Fruit fly (Drosophila melanogaster) whole organism, prepupa: ENCODE results near the gene m.

Experiments
- Blimp-1 ChIP-seq: fragments of 200-800 bp; sonication (Bioruptor generic); optimal IDR thresholded peaks from 3 replicates; lab custom pipeline; 2017; ENCODE audit warnings: missing biosample characterization, missing genetic modification characterization, mild to moderate bottlenecking, moderate library complexity, missing genetic modification reagents
- CG10669 ChIP-seq: fragments of 200-800 bp; sonication (Bioruptor generic); optimal IDR thresholded peaks from 3 replicates; lab custom pipeline; 2018; ENCODE audit warnings: missing biosample characterization, mild to moderate bottlenecking, missing genetic modification characterization, moderate library complexity
- CG11762 ChIP-seq: fragments of 200-800 bp; sonication (Bioruptor generic); optimal IDR thresholded peaks from 3 replicates; lab custom pipeline; 2016; ENCODE audit warnings: missing biosample characterization, missing genetic modification characterization; ENCODE audit not compliant: insufficient read depth
- CG15336 ChIP-seq: fragments of 200-800 bp; sonication (Bioruptor generic); IDR thresholded peaks from 2 replicates; pipeline ENCODE4 v1.3.6; 2022; ENCODE audit warnings: missing biosample characterization, missing genetic modification characterization
- CG1621 ChIP-seq: fragments of 200-800 bp; sonication (Bioruptor generic); optimal IDR thresholded peaks from 3 replicates; lab custom pipeline; 2018; ENCODE audit warnings: missing biosample characterization, mild to moderate bottlenecking, missing genetic modification characterization
- CG3032 ChIP-seq: fragments of 200-800 bp; optimal IDR thresholded peaks from 2 replicates; lab custom pipeline; 2019; ENCODE audit warnings: missing biosample characterization, mild to moderate bottlenecking, missing genetic modification characterization, moderate library complexity
- CG31627 ChIP-seq: fragments of 200-800 bp; sonication (Bioruptor generic); optimal IDR thresholded peaks from 3 replicates; lab custom pipeline; 2016; ENCODE audit warnings: missing biosample characterization, missing genetic modification characterization
- CG32006 ChIP-seq: fragments of 200-800 bp; sonication (Bioruptor generic); optimal IDR thresholded peaks from 3 replicates; lab custom pipeline; 2017; ENCODE audit warnings: missing biosample characterization, mild to moderate bottlenecking, missing genetic modification characterization
- CG34406 ChIP-seq: fragments of 200-800 bp; sonication (Bioruptor generic); optimal IDR thresholded peaks from 3 replicates; lab custom pipeline; 2016; ENCODE audit warnings: missing biosample characterization, missing genetic modification characterization
- CG3919 ChIP-seq: fragments of 200-800 bp; sonication (Bioruptor generic); optimal IDR thresholded peaks from 3 replicates; lab custom pipeline; 2016; ENCODE audit warnings: missing biosample characterization, missing genetic modification characterization
- CG4318 ChIP-seq: fragments of 200-800 bp; sonication (Bioruptor generic); optimal IDR thresholded peaks from 3 replicates; lab custom pipeline; 2017; ENCODE audit warnings: missing biosample characterization, mild to moderate bottlenecking, missing genetic modification characterization
- CG6163 ChIP-seq: fragments of 200-800 bp; sonication (Bioruptor generic); IDR thresholded peaks from 3 replicates; pipeline ENCODE4 v1.3.6; 2022; ENCODE audit warnings: missing biosample characterization, missing genetic modification characterization
- CG6276 ChIP-seq: fragments of 200-800 bp; sonication (Bioruptor generic); optimal IDR thresholded peaks from 2 replicates; lab custom pipeline; 2017; ENCODE audit warnings: missing biosample characterization, mild to moderate bottlenecking, missing genetic modification characterization
- CG6808 ChIP-seq: fragments of 200-800 bp; sonication (Bioruptor generic); optimal IDR thresholded peaks from 3 replicates; lab custom pipeline; 2017; ENCODE audit warnings: missing biosample characterization, missing genetic modification characterization, mild to moderate bottlenecking, moderate library complexity, missing genetic modification reagents
- CG6854 ChIP-seq: fragments of 200-800 bp; sonication (Bioruptor generic); optimal IDR thresholded peaks from 2 replicates; lab custom pipeline; 2017; ENCODE audit warnings: missing biosample characterization, mild to moderate bottlenecking, missing genetic modification characterization
- CG7368 ChIP-seq: fragments of 200-800 bp; sonication (Bioruptor generic); optimal IDR thresholded peaks from 3 replicates; lab custom pipeline; 2016; ENCODE audit warnings: missing biosample characterization, missing genetic modification characterization
- CG8632 ChIP-seq: fragments of 200-800 bp; sonication (Bioruptor generic); optimal IDR thresholded peaks from 3 replicates; lab custom pipeline; 2016; ENCODE audit warnings: missing biosample characterization, missing genetic modification characterization
- CG9139 ChIP-seq: fragments of 200-800 bp; sonication (Bioruptor generic); optimal IDR thresholded peaks from 3 replicates; lab custom pipeline; 2017; ENCODE audit warnings: missing biosample characterization, mild to moderate bottlenecking, missing genetic modification characterization
- Eip93F ChIP-seq: fragments of 200-800 bp; sonication (Bioruptor generic); optimal IDR thresholded peaks from 2 replicates; lab custom pipeline; 2016; ENCODE audit warnings: missing biosample characterization, mild to moderate bottlenecking, missing genetic modification characterization
- Ets96B ChIP-seq: fragments of 200-800 bp; optimal IDR thresholded peaks from 2 replicates; lab custom pipeline; 2019; ENCODE audit warnings: missing biosample characterization, mild to moderate bottlenecking, missing genetic modification characterization, moderate library complexity
- Gug ChIP-seq: fragments of 200-800 bp; sonication (Bioruptor generic); IDR thresholded peaks from 2 replicates; pipeline ENCODE4 v1.3.6; 2022; ENCODE audit warnings: missing biosample characterization, missing genetic modification characterization
- Hr38 ChIP-seq: sonication (Bioruptor generic); optimal IDR thresholded peaks from 2 replicates; lab custom pipeline; 2016; ENCODE audit warnings: missing biosample characterization, missing genetic modification characterization
- Hr39 ChIP-seq: fragments of 200-800 bp; sonication (Bioruptor generic); optimal IDR thresholded peaks from 2 replicates; lab custom pipeline; 2016; ENCODE audit warnings: missing biosample characterization, missing genetic modification characterization
- Lpt ChIP-seq: fragments of 200-800 bp; sonication (Bioruptor generic); optimal IDR thresholded peaks from 3 replicates; lab custom pipeline; 2016; ENCODE audit warnings: missing biosample characterization, missing genetic modification characterization
- Met ChIP-seq: fragments of 200-800 bp; sonication (Bioruptor generic); optimal IDR thresholded peaks from 3 replicates; lab custom pipeline; 2016; ENCODE audit warnings: missing biosample characterization, missing genetic modification characterization
- Smox ChIP-seq: fragments of 200-800 bp; sonication (Bioruptor generic); optimal IDR thresholded peaks from 3 replicates; lab custom pipeline; 2016; ENCODE audit warnings: missing biosample characterization, missing genetic modification characterization
- Sox102F ChIP-seq: fragments of 200-800 bp; sonication (Bioruptor generic); optimal IDR thresholded peaks from 2 replicates; lab custom pipeline; 2016; ENCODE audit warnings: missing biosample characterization, mild to moderate bottlenecking, missing genetic modification characterization
- Sox14 ChIP-seq: fragments of 200-800 bp; sonication (Bioruptor generic); optimal IDR thresholded peaks from 3 replicates; lab custom pipeline; 2016; ENCODE audit warnings: missing biosample characterization, missing genetic modification characterization
- achi ChIP-seq: fragments of 200-800 bp; sonication (Bioruptor generic); optimal IDR thresholded peaks from 3 replicates; lab custom pipeline; 2016; ENCODE audit warnings: missing biosample characterization, missing genetic modification characterization
- acj6 ChIP-seq: fragments of 200-800 bp; sonication (Bioruptor generic); optimal IDR thresholded peaks from 3 replicates; lab custom pipeline; 2016; ENCODE audit warnings: missing biosample characterization, missing genetic modification characterization
- eg ChIP-seq: fragments of 200-800 bp; sonication (Bioruptor generic); IDR thresholded peaks from 3 replicates; pipeline ENCODE4 v1.3.6; 2022; ENCODE audit warnings: missing biosample characterization, missing genetic modification characterization
- fd59A ChIP-seq: fragments of 200-800 bp; sonication (Bioruptor generic); optimal IDR thresholded peaks from 2 replicates; lab custom pipeline; 2017; ENCODE audit warnings: missing biosample characterization, mild to moderate bottlenecking, missing genetic modification characterization, missing genetic modification reagents
- fd85E ChIP-seq: fragments of 200-800 bp; sonication (Bioruptor generic); optimal IDR thresholded peaks from 3 replicates; lab custom pipeline; 2016; ENCODE audit warnings: missing biosample characterization, missing genetic modification characterization
- fkh ChIP-seq: fragments of 200-800 bp; sonication (Bioruptor generic); optimal IDR thresholded peaks from 3 replicates; lab custom pipeline; 2017; ENCODE audit warnings: missing biosample characterization, mild to moderate bottlenecking, missing genetic modification characterization, moderate library complexity
- lz ChIP-seq: fragments of 200-800 bp; sonication (Bioruptor generic); optimal IDR thresholded peaks from 3 replicates; lab custom pipeline; 2016; ENCODE audit warnings: missing biosample characterization, missing genetic modification characterization
- net ChIP-seq: fragments of 200-800 bp; sonication (Bioruptor generic); optimal IDR thresholded peaks from 3 replicates; lab custom pipeline; 2016; ENCODE audit warnings: missing biosample characterization, missing genetic modification characterization
- pdm3 ChIP-seq: fragments of 200-800 bp; sonication (Bioruptor generic); optimal IDR thresholded peaks from 3 replicates; lab custom pipeline; 2016; ENCODE audit warnings: missing biosample characterization, missing genetic modification characterization
- salr ChIP-seq, 2 experiments: fragments of 200-800 bp; sonication (Bioruptor generic); optimal IDR thresholded peaks; 3 replicates each; lab custom pipeline; 2016 to 2018; ENCODE audit warnings: missing biosample characterization in 2 of 2, missing genetic modification characterization in 2 of 2, mild to moderate bottlenecking in 1 of 2
- spab ChIP-seq: fragments of 200-800 bp; sonication (Bioruptor generic); optimal IDR thresholded peaks from 2 replicates; lab custom pipeline; 2017; ENCODE audit warnings: missing biosample characterization, mild to moderate bottlenecking, missing genetic modification characterization, missing genetic modification reagents
- ss ChIP-seq, 2 experiments: fragments of 200-800 bp; sonication (Bioruptor generic); optimal IDR thresholded peaks; 2 replicates in 1 of 2; 3 replicates in 1 of 2; lab custom pipeline; 2017 to 2018; ENCODE audit warnings: mild to moderate bottlenecking in 2 of 2, missing biosample characterization in 2 of 2, missing genetic modification characterization in 2 of 2, moderate library complexity in 1 of 2
- vri ChIP-seq: fragments of 200-800 bp; sonication (Bioruptor generic); optimal IDR thresholded peaks from 3 replicates; lab custom pipeline; 2016; ENCODE audit warnings: missing biosample characterization, mild to moderate bottlenecking, missing genetic modification characterization

Gene m

DNA sequence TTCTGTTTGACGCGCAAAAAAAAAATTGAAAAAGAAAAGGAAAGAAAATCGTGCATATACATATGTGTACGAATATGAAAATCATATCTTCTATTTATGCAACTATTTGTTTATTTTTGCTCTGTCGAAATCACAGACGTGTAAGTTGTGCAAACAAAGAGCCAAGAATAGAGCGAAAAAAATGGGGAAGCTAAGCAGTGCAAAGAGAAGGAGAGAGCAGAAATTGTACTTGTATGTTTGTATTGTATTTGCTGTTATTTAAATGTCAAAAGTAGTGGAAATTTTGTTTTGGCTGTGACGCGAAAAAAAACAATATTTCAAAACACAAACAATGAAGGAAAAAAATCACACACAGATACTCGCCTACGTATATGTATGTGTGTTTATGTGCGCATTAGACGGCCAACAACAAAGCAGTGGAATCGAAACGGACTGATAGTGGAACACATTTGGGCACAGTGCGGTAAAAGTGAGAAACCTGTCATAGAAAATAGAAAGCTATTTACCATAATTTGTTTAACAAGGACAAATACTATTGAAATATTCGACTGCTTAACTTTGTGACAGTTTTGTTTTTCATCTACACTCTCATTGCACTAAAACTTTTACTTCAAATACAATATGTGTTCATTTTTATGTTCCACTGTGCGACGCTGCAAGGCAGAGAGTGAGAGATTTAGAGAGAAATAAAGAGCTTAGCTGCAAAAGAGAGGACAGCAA lies 64.1 kb downstream of the m start (continued):
- TF ChIP-seq achi (GFP tag; lab: Kevin White, UChicago) (peak; percentile 95), Gug (GFP tag; lab: Robert Waterston, UW) (peak; percentile 95), CG3032 (peak; percentile 82), Blimp-1 (GFP tag; lab: Kevin White, UChicago) (peak; percentile 59), fkh (peak; percentile 68), CG9139 (GFP tag; lab: Kevin White, UChicago) (peak; percentile 48), fd85E (GFP tag; lab: Kevin White, UChicago) (peak; percentile 66), Hr38 (GFP tag; lab: Kevin White, UChicago) (peak; percentile 60), CG34406 (GFP tag; lab: Kevin White, UChicago) (peak; percentile 90), Eip93F (GFP tag; lab: Kevin White, UChicago) (peak; percentile 60), CG1621 (tag; lab: Kevin White, UChicago) (peak; percentile 87), Ets96B (tag; lab: Kevin White, UChicago) (peak; percentile 90), Met (GFP tag; lab: Kevin White, UChicago) (peak; percentile 95), CG3919 (GFP tag; lab: Kevin White, UChicago) (peak; percentile 93), CG7368 (GFP tag; lab: Kevin White, UChicago) (peak; percentile 93), Lpt (GFP tag; lab: Kevin White, UChicago) (peak; percentile 96), Sox14 (peak; percentile 96), net (GFP tag; lab: Kevin White, UChicago) (peak; percentile 95), ss (GFP tag; optimal IDR thresholded peaks at IDR 0.05; lab: Kevin White, UChicago) (peak; percentile 70 to 83), fd59A (GFP tag; lab: Kevin White, UChicago) (peak; percentile 83), CG8632 (GFP tag; lab: Kevin White, UChicago) (peak; percentile 88), Hr39 (GFP tag; lab: Kevin White, UChicago) (peak; percentile 91), Sox102F (GFP tag; lab: Kevin White, UChicago) (peak; percentile 94), CG6276 (peak; percentile 97), CG6854 (GFP tag; lab: Kevin White, UChicago) (peak; percentile 73), CG10669 (GFP tag; lab: Kevin White, UChicago) (peak; percentile 89), CG32006 (peak; percentile 97), Smox (GFP tag; lab: Kevin White, UChicago) (peak; percentile 91), salr (GFP tag; optimal IDR thresholded peaks at IDR 0.05; lab: Kevin White, UChicago) (peak; percentile 67 to 91), CG11762 (GFP tag; lab: Kevin White, UChicago) (peak; percentile 94), spab (GFP tag; lab: Kevin White, UChicago) (peak; percentile 77), CG6808 (peak; percentile 77), CG31627 (GFP tag; lab: Kevin White, UChicago) (peak; percentile 89), eg (GFP tag; lab: Robert Waterston, UW) (peak; percentile 98), CG4318 (GFP tag; lab: Kevin White, UChicago) (peak; percentile 95), pdm3 (GFP tag; lab: Kevin White, UChicago) (peak; percentile 95), acj6 (peak; percentile 93), CG15336 (GFP tag; lab: Robert Waterston, UW) (peak; percentile 99), lz (GFP tag; lab: Kevin White, UChicago) (peak; percentile 94), vri (GFP tag; lab: Kevin White, UChicago) (peak; percentile 92), CG6163 (GFP tag; lab: Robert Waterston, UW) (peak; percentile 96)
